ENCODE assay signal across 1 fruit fly cellular context in genomic region chr3R:29219948-29220347, dm6.
A peak's percentile ranks its signal among the peaks of the same experiment; 100 is the strongest.
TF ChIP-seq lines count a peak whose summit lies in the region.

Gene eEF1gamma (plus strand): TSS chr3R:29220172.

TF ChIP-seq in whole organism, embryonic, 481 proteins besides CTCF, POLR2A, EP300 and RAD21 (continued from another document and continues in another):
- peak; percentile 82 for TF ChIP-seq E2f2 (GFP tag; IDR thresholded peaks at IDR 0.05; lab: Robert Waterston, UW)
- peak; percentile 74; the same call in 1 of the 2 replicates for TF ChIP-seq klu (GFP tag; IDR thresholded peaks at IDR 0.05; lab: Robert Waterston, UW)
- TF ChIP-seq wek (GFP tag; optimal IDR thresholded peaks at IDR 0.05; lab: Kevin White, UChicago): peak; percentile 95
- TF ChIP-seq eve (GFP tag; optimal IDR thresholded peaks at IDR 0.05; lab: Kevin White, UChicago): no peak
- peak; percentile 98 for TF ChIP-seq HHEX (GFP tag; optimal IDR thresholded peaks at IDR 0.05; lab: Kevin White, UChicago)
- TF ChIP-seq ato (GFP tag; IDR thresholded peaks at IDR 0.05; lab: Robert Waterston, UW; ENCODE audit: partially characterized antibody): peak; percentile 89
- TF ChIP-seq Abd-B (GFP tag; optimal IDR thresholded peaks at IDR 0.05; lab: Kevin White, UChicago): peak; percentile 57
- TF ChIP-seq Hmx (GFP tag; optimal IDR thresholded peaks at IDR 0.05; lab: Kevin White, UChicago): no peak
- peak; percentile 88 for TF ChIP-seq GATAe (GFP tag; conservative IDR thresholded peaks at IDR 0.05; lab: Robert Waterston, UW)
- TF ChIP-seq pfk (GFP tag; optimal IDR thresholded peaks at IDR 0.05; lab: Kevin White, UChicago): peak; percentile 84
- peak; percentile 85 to 98 for TF ChIP-seq dpn (GFP tag; optimal IDR thresholded peaks at IDR 0.05; lab: Kevin White, UChicago)
- TF ChIP-seq CG12071 (GFP tag; optimal IDR thresholded peaks at IDR 0.05; lab: Kevin White, UChicago): peak; percentile 97
- peak; percentile 92 for TF ChIP-seq Dll (GFP tag; IDR thresholded peaks at IDR 0.05; lab: Robert Waterston, UW; ENCODE audit: partially characterized antibody)
- peak; percentile 77 for TF ChIP-seq Gug (GFP tag; IDR thresholded peaks at IDR 0.05; lab: Robert Waterston, UW)
- TF ChIP-seq Mes4 (GFP tag; optimal IDR thresholded peaks at IDR 0.05; lab: Kevin White, UChicago): peak; percentile 98
- TF ChIP-seq row (GFP tag; IDR thresholded peaks at IDR 0.05; lab: Robert Waterston, UW): peak; percentile 79
- TF ChIP-seq Xbp1 (GFP tag; optimal IDR thresholded peaks at IDR 0.05; lab: Kevin White, UChicago): peak; percentile 93
- TF ChIP-seq CG17802 (tag; optimal IDR thresholded peaks at IDR 0.05; lab: Kevin White, UChicago): peak; percentile 82
- TF ChIP-seq CG1792 (GFP tag; optimal IDR thresholded peaks at IDR 0.05; lab: Kevin White, UChicago): peak; percentile 93
- peak; percentile 87 for TF ChIP-seq CG3726 (GFP tag; IDR thresholded peaks at IDR 0.05; lab: Robert Waterston, UW)
- peak; percentile 93 for TF ChIP-seq CG14860 (GFP tag; IDR thresholded peaks at IDR 0.05; lab: Robert Waterston, UW; ENCODE audit: partially characterized antibody)
- TF ChIP-seq Oli (tag; optimal IDR thresholded peaks at IDR 0.05; lab: Kevin White, UChicago): peak; percentile 90
- peak; percentile 95 for TF ChIP-seq amos (GFP tag; IDR thresholded peaks at IDR 0.05; lab: Robert Waterston, UW; ENCODE audit: partially characterized antibody)
- TF ChIP-seq CG9609 (GFP tag; optimal IDR thresholded peaks at IDR 0.05; lab: Kevin White, UChicago): peak; percentile 92
- peak; percentile 97 for TF ChIP-seq CG8290 (GFP tag; optimal IDR thresholded peaks at IDR 0.05; lab: Kevin White, UChicago)
- peak; percentile 97 for TF ChIP-seq CG8290 (tag; optimal IDR thresholded peaks at IDR 0.05; lab: Kevin White, UChicago)
- peak; percentile 90 for TF ChIP-seq sim (GFP tag; IDR thresholded peaks at IDR 0.05; lab: Robert Waterston, UW)
- TF ChIP-seq CG8281 (tag; optimal IDR thresholded peaks at IDR 0.05; lab: Kevin White, UChicago): peak; percentile 86
- TF ChIP-seq crol (GFP tag; IDR thresholded peaks at IDR 0.05; lab: Robert Waterston, UW): peak; percentile 84
- peak; percentile 87 for TF ChIP-seq CG1647 (GFP tag; optimal IDR thresholded peaks at IDR 0.05; lab: Kevin White, UChicago)
- peak; percentile 91 for TF ChIP-seq HLH54F (GFP tag; optimal IDR thresholded peaks at IDR 0.05; lab: Kevin White, UChicago)
- TF ChIP-seq CG11247 (GFP tag; IDR thresholded peaks at IDR 0.05; lab: Robert Waterston, UW): peak; percentile 96
- TF ChIP-seq CG15011 (GFP tag; optimal IDR thresholded peaks at IDR 0.05; lab: Kevin White, UChicago): peak; percentile 96
- peak; percentile 93 for TF ChIP-seq C15 (GFP tag; IDR thresholded peaks at IDR 0.05; lab: Robert Waterston, UW)
- TF ChIP-seq CG43689 (GFP tag; IDR thresholded peaks at IDR 0.05; lab: Robert Waterston, UW): peak; percentile 96
- peak; percentile 98 for TF ChIP-seq Rfx (GFP tag; IDR thresholded peaks at IDR 0.05; lab: Robert Waterston, UW)
- peak; percentile 92 for TF ChIP-seq CG15269 (tag; optimal IDR thresholded peaks at IDR 0.05; lab: Kevin White, UChicago)
- peak; percentile 97 for TF ChIP-seq fd64A (GFP tag; optimal IDR thresholded peaks at IDR 0.05; lab: Kevin White, UChicago)
- no peak for TF ChIP-seq abd-A (tag; optimal IDR thresholded peaks at IDR 0.05; lab: Kevin White, UChicago)
- TF ChIP-seq phol (tag; optimal IDR thresholded peaks at IDR 0.05; lab: Kevin White, UChicago): peak; percentile 97
- TF ChIP-seq CG11504 (tag; optimal IDR thresholded peaks at IDR 0.05; lab: Kevin White, UChicago): peak; percentile 88
- TF ChIP-seq Stat92E (GFP tag; optimal IDR thresholded peaks at IDR 0.05; lab: Kevin White, UChicago): peak in 1 of 3 experiments; percentile 71
- peak; percentile 98 for TF ChIP-seq CG9727 (GFP tag; optimal IDR thresholded peaks at IDR 0.05; lab: Kevin White, UChicago)
- TF ChIP-seq Bgb (GFP tag; IDR thresholded peaks at IDR 0.05; lab: Robert Waterston, UW; ENCODE audit: partially characterized antibody): peak; percentile 94
- TF ChIP-seq vvl (GFP tag; IDR thresholded peaks at IDR 0.05; lab: Robert Waterston, UW): peak; percentile 98
- peak; percentile 84 for TF ChIP-seq kay (GFP tag; optimal IDR thresholded peaks at IDR 0.05; lab: Kevin White, UChicago)
- TF ChIP-seq bsh (GFP tag; optimal IDR thresholded peaks at IDR 0.05; lab: Kevin White, UChicago): peak; percentile 59 to 90
- TF ChIP-seq CG10274 (GFP tag; optimal IDR thresholded peaks at IDR 0.05; lab: Kevin White, UChicago): peak; percentile 92
- TF ChIP-seq CG3995 (GFP tag; optimal IDR thresholded peaks at IDR 0.05; lab: Kevin White, UChicago): peak; percentile 80
- TF ChIP-seq CG12155 (GFP tag; optimal IDR thresholded peaks at IDR 0.05; lab: Kevin White, UChicago): peak; percentile 86
- TF ChIP-seq Hr78 (GFP tag; optimal IDR thresholded peaks at IDR 0.05; lab: Kevin White, UChicago): peak in 1 of 2 experiments; percentile 61
- peak; percentile 88 for TF ChIP-seq TFAM (GFP tag; optimal IDR thresholded peaks at IDR 0.05; lab: Kevin White, UChicago)
- peak; percentile 94 for TF ChIP-seq CG3407 (GFP tag; optimal IDR thresholded peaks at IDR 0.05; lab: Kevin White, UChicago)
- peak; percentile 97 for TF ChIP-seq Fer1 (GFP tag; optimal IDR thresholded peaks at IDR 0.05; lab: Kevin White, UChicago)
- peak; percentile 94 for TF ChIP-seq CG14014 (GFP tag; IDR thresholded peaks at IDR 0.05; lab: Robert Waterston, UW)
- TF ChIP-seq Hr51 (GFP tag; optimal IDR thresholded peaks at IDR 0.05; lab: Kevin White, UChicago): peak; percentile 90 to 95
- TF ChIP-seq BtbVII (GFP tag; optimal IDR thresholded peaks at IDR 0.05; lab: Kevin White, UChicago): peak; percentile 97
- TF ChIP-seq CG4328 (GFP tag; optimal IDR thresholded peaks at IDR 0.05; lab: Kevin White, UChicago): peak; percentile 97
- peak; percentile 94 for TF ChIP-seq CG4424 (GFP tag; optimal IDR thresholded peaks at IDR 0.05; lab: Kevin White, UChicago)
- peak; percentile 94 for TF ChIP-seq CG12236 (GFP tag; optimal IDR thresholded peaks at IDR 0.05; lab: Kevin White, UChicago)
- peak; percentile 97 for TF ChIP-seq CG12104 (GFP tag; optimal IDR thresholded peaks at IDR 0.05; lab: Kevin White, UChicago)
- TF ChIP-seq CG15073 (GFP tag; optimal IDR thresholded peaks at IDR 0.05; lab: Kevin White, UChicago): peak; percentile 15
- TF ChIP-seq CG13296 (GFP tag; optimal IDR thresholded peaks at IDR 0.05; lab: Kevin White, UChicago): peak; percentile 98
- peak; percentile 81 for TF ChIP-seq Nf-YC (tag; optimal IDR thresholded peaks at IDR 0.05; lab: Kevin White, UChicago)
- TF ChIP-seq shn (GFP tag; optimal IDR thresholded peaks at IDR 0.05; lab: Kevin White, UChicago): peak; percentile 92
- TF ChIP-seq CG12659 (GFP tag; optimal IDR thresholded peaks at IDR 0.05; lab: Kevin White, UChicago): peak; percentile 98
- peak; percentile 94 for TF ChIP-seq unpg (GFP tag; optimal IDR thresholded peaks at IDR 0.05; lab: Kevin White, UChicago)
- TF ChIP-seq danr (GFP tag; IDR thresholded peaks at IDR 0.05; lab: Robert Waterston, UW): peak; percentile 80
- peak; percentile 98 for TF ChIP-seq NfI (GFP tag; optimal IDR thresholded peaks at IDR 0.05; lab: Kevin White, UChicago)
- TF ChIP-seq mam (GFP tag; optimal IDR thresholded peaks at IDR 0.05; lab: Kevin White, UChicago): peak; percentile 88
- peak; percentile 90 to 97 for TF ChIP-seq chif (GFP tag; optimal IDR thresholded peaks at IDR 0.05; lab: Kevin White, UChicago)
- peak; percentile 91 for TF ChIP-seq ewg (GFP tag; optimal IDR thresholded peaks at IDR 0.05; lab: Kevin White, UChicago)
- TF ChIP-seq Chrac-16 (GFP tag; optimal IDR thresholded peaks at IDR 0.05; lab: Kevin White, UChicago): peak; percentile 80
- peak; percentile 98 for TF ChIP-seq MTF-1 (GFP tag; optimal IDR thresholded peaks at IDR 0.05; lab: Kevin White, UChicago; ENCODE audit: borderline replicate concordance)
- peak; percentile 91 for TF ChIP-seq CG7963 (GFP tag; IDR thresholded peaks at IDR 0.05; lab: Robert Waterston, UW; ENCODE audit: partially characterized antibody)
- TF ChIP-seq CG11696 (GFP tag; IDR thresholded peaks at IDR 0.05; lab: Robert Waterston, UW): peak; percentile 83
- TF ChIP-seq trem (tag; optimal IDR thresholded peaks at IDR 0.05; lab: Kevin White, UChicago): peak; percentile 90
- peak; percentile 64; the same call in 1 of the 2 replicates for TF ChIP-seq Lim3 (GFP tag; IDR thresholded peaks at IDR 0.05; lab: Robert Waterston, UW)
- peak; percentile 93 for TF ChIP-seq scrt (GFP tag; optimal IDR thresholded peaks at IDR 0.05; lab: Kevin White, UChicago)
- TF ChIP-seq CG42726 (GFP tag; IDR thresholded peaks at IDR 0.05; lab: Robert Waterston, UW; ENCODE audit: partially characterized antibody): peak; percentile 86; the same call in 1 of the 2 replicates
- peak; percentile 96 for TF ChIP-seq ATbp (GFP tag; optimal IDR thresholded peaks at IDR 0.05; lab: Kevin White, UChicago)
- TF ChIP-seq sens-2 (GFP tag; IDR thresholded peaks at IDR 0.05; lab: Robert Waterston, UW): peak; percentile 97
- TF ChIP-seq Nf-YA (GFP tag; IDR thresholded peaks at IDR 0.05; lab: Robert Waterston, UW): peak; percentile 93
- peak; percentile 92 for TF ChIP-seq CG3065 (GFP tag; optimal IDR thresholded peaks at IDR 0.05; lab: Kevin White, UChicago)
- TF ChIP-seq CG18599 (GFP tag; optimal IDR thresholded peaks at IDR 0.05; lab: Kevin White, UChicago): peak; percentile 95
- peak; percentile 91 for TF ChIP-seq lilli (GFP tag; optimal IDR thresholded peaks at IDR 0.05; lab: Kevin White, UChicago)
- peak; percentile 93 for TF ChIP-seq CG17361 (GFP tag; IDR thresholded peaks at IDR 0.05; lab: Robert Waterston, UW)
- peak; percentile 92 for TF ChIP-seq CG30403 (GFP tag; optimal IDR thresholded peaks at IDR 0.05; lab: Kevin White, UChicago)
- TF ChIP-seq nmo (GFP tag; optimal IDR thresholded peaks at IDR 0.05; lab: Kevin White, UChicago): peak; percentile 92
- peak; percentile 94 for TF ChIP-seq H2.0 (GFP tag; IDR thresholded peaks at IDR 0.05; lab: Robert Waterston, UW)
- TF ChIP-seq CG4404 (GFP tag; IDR thresholded peaks at IDR 0.05; lab: Robert Waterston, UW): peak; percentile 74
- peak; percentile 92 for TF ChIP-seq CG13287 (GFP tag; IDR thresholded peaks at IDR 0.05; lab: Robert Waterston, UW; ENCODE audit: partially characterized antibody)
- peak; percentile 77 for TF ChIP-seq Adf1 (GFP tag; IDR thresholded peaks at IDR 0.05; lab: Robert Waterston, UW)
- TF ChIP-seq CG7928 (GFP tag; optimal IDR thresholded peaks at IDR 0.05; lab: Kevin White, UChicago): peak; percentile 97
- TF ChIP-seq CG8924 (tag; optimal IDR thresholded peaks at IDR 0.05; lab: Kevin White, UChicago): peak; percentile 88
- TF ChIP-seq CG10321 (GFP tag; IDR thresholded peaks at IDR 0.05; lab: Robert Waterston, UW): peak; percentile 77; the same call in 1 of the 2 replicates
- peak; percentile 100 for TF ChIP-seq Ets97D (GFP tag; optimal IDR thresholded peaks at IDR 0.05; lab: Kevin White, UChicago)
- peak; percentile 98 for TF ChIP-seq bcd (GFP tag; optimal IDR thresholded peaks at IDR 0.05; lab: Kevin White, UChicago)
- TF ChIP-seq CG7271 (tag; optimal IDR thresholded peaks at IDR 0.05; lab: Kevin White, UChicago): peak; percentile 99
- peak; percentile 81 for TF ChIP-seq Neu2 (GFP tag; optimal IDR thresholded peaks at IDR 0.05; lab: Kevin White, UChicago; ENCODE audit: borderline replicate concordance)
- TF ChIP-seq Ada2b (GFP tag; IDR thresholded peaks at IDR 0.05; lab: Robert Waterston, UW): peak; percentile 92
- TF ChIP-seq CG2199 (GFP tag; IDR thresholded peaks at IDR 0.05; lab: Robert Waterston, UW): peak; percentile 92
- TF ChIP-seq HLHmδ (GFP tag; optimal IDR thresholded peaks at IDR 0.05; lab: Kevin White, UChicago): peak; percentile 99
- peak; percentile 85 for TF ChIP-seq croc (GFP tag; conservative IDR thresholded peaks at IDR 0.05; lab: Robert Waterston, UW)
- peak; percentile 77; the same call in 1 of the 2 replicates for TF ChIP-seq Taf1 (GFP tag; IDR thresholded peaks at IDR 0.05; lab: Robert Waterston, UW)
- peak; percentile 81 for TF ChIP-seq Ssrp (tag; optimal IDR thresholded peaks at IDR 0.05; lab: Kevin White, UChicago)
- TF ChIP-seq CoRest (tag; optimal IDR thresholded peaks at IDR 0.05; lab: Kevin White, UChicago): peak; percentile 89
- TF ChIP-seq CG10366 (GFP tag; IDR thresholded peaks at IDR 0.05; lab: Robert Waterston, UW): peak; percentile 92
- peak; percentile 90 for TF ChIP-seq CG9932 (GFP tag; IDR thresholded peaks at IDR 0.05; lab: Robert Waterston, UW)
- TF ChIP-seq ken (GFP tag; IDR thresholded peaks at IDR 0.05; lab: Robert Waterston, UW): peak; percentile 94
- TF ChIP-seq aop (GFP tag; IDR thresholded peaks at IDR 0.05; lab: Robert Waterston, UW): no peak
- TF ChIP-seq HmgZ (tag; optimal IDR thresholded peaks at IDR 0.05; lab: Kevin White, UChicago): peak; percentile 95
- peak; percentile 99 for TF ChIP-seq YL-1 (GFP tag; optimal IDR thresholded peaks at IDR 0.05; lab: Kevin White, UChicago)
- peak; percentile 95 for TF ChIP-seq Dad (GFP tag; optimal IDR thresholded peaks at IDR 0.05; lab: Kevin White, UChicago)
- TF ChIP-seq pho (GFP tag; optimal IDR thresholded peaks at IDR 0.05; lab: Kevin White, UChicago): peak; percentile 93
- TF ChIP-seq CG13424 (tag; optimal IDR thresholded peaks at IDR 0.05; lab: Kevin White, UChicago): peak; percentile 83
- TF ChIP-seq CG32772 (GFP tag; IDR thresholded peaks at IDR 0.05; lab: Robert Waterston, UW): peak; percentile 89
- peak; percentile 95 for TF ChIP-seq CG14710 (tag; optimal IDR thresholded peaks at IDR 0.05; lab: Kevin White, UChicago)
- TF ChIP-seq crp (GFP tag; optimal IDR thresholded peaks at IDR 0.05; lab: Kevin White, UChicago): peak in 1 of 2 experiments; percentile 71
- peak; percentile 67 for TF ChIP-seq Xrp1 (GFP tag; IDR thresholded peaks at IDR 0.05; lab: Robert Waterston, UW)
- peak; percentile 90 for TF ChIP-seq CG8388 (GFP tag; optimal IDR thresholded peaks at IDR 0.05; lab: Kevin White, UChicago)
- peak; percentile 97 for TF ChIP-seq nau (GFP tag; optimal IDR thresholded peaks at IDR 0.05; lab: Kevin White, UChicago)
- peak; percentile 90 for TF ChIP-seq Bdp1 (GFP tag; optimal IDR thresholded peaks at IDR 0.05; lab: Kevin White, UChicago)
- TF ChIP-seq sisA (GFP tag; IDR thresholded peaks at IDR 0.05; lab: Robert Waterston, UW): peak; percentile 69
- TF ChIP-seq CG17912 (GFP tag; optimal IDR thresholded peaks at IDR 0.05; lab: Kevin White, UChicago): peak; percentile 97
- TF ChIP-seq CG1529 (GFP tag; optimal IDR thresholded peaks at IDR 0.05; lab: Kevin White, UChicago): peak; percentile 93
- TF ChIP-seq CG4282 (GFP tag; optimal IDR thresholded peaks at IDR 0.05; lab: Kevin White, UChicago): peak; percentile 82
- TF ChIP-seq luna (GFP tag; optimal IDR thresholded peaks at IDR 0.05; lab: Kevin White, UChicago): peak; percentile 93
- TF ChIP-seq sd (tag; optimal IDR thresholded peaks at IDR 0.05; lab: Kevin White, UChicago): peak; percentile 53
